Worm (Caenorhabditis elegans): ENCODE data around the gene ZK632.2.

ZK632.2 gene

ce11 chrIII:9830502-9830901 lies 31.6 kb downstream of the ZK632.2 start, which contains the start of gene ZK632.12:
ZK632.12 (plus strand) TSS chrIII:9830802.
- no peak for TF ChIP-seq nhr-11 (tag; optimal IDR thresholded peaks at IDR 0.05)
- TF ChIP-seq elt-3 (tag; optimal IDR thresholded peaks at IDR 0.05): no peak
- no peak for TF ChIP-seq ceh-16 (tag; optimal IDR thresholded peaks at IDR 0.05)
- no peak for TF ChIP-seq ceh-82 (tag; optimal IDR thresholded peaks at IDR 0.05)
- TF ChIP-seq lin-11 (tag; optimal IDR thresholded peaks at IDR 0.05): no peak
- TF ChIP-seq gmeb-1 (tag; optimal IDR thresholded peaks at IDR 0.05): no peak
- TF ChIP-seq unc-39 (tag; optimal IDR thresholded peaks at IDR 0.05): no peak
- no peak for TF ChIP-seq nhr-12 (tag; optimal IDR thresholded peaks at IDR 0.05)
- no peak for TF ChIP-seq lin-39 (tag; optimal IDR thresholded peaks at IDR 0.05)
- TF ChIP-seq nhr-10 (tag; optimal IDR thresholded peaks at IDR 0.05): no peak
- TF ChIP-seq ztf-11 (tag; optimal IDR thresholded peaks at IDR 0.05): no peak
- TF ChIP-seq ama-1 (optimal IDR thresholded peaks at IDR 0.05): no peak
- no peak for TF ChIP-seq egl-27 (tag; optimal IDR thresholded peaks at IDR 0.05)
- no peak for TF ChIP-seq blmp-1 (tag; optimal IDR thresholded peaks at IDR 0.05; ENCODE audit: insufficient read depth)
- no peak for TF ChIP-seq nhr-25 (tag; optimal IDR thresholded peaks at IDR 0.05)
- TF ChIP-seq mdl-1 (tag; optimal IDR thresholded peaks at IDR 0.05): no peak
- TF ChIP-seq lin-13 (GFP tag; optimal IDR thresholded peaks at IDR 0.05): no peak
- no peak for TF ChIP-seq fos-1 (tag; optimal IDR thresholded peaks at IDR 0.05)
- TF ChIP-seq ztf-4 (tag; optimal IDR thresholded peaks at IDR 0.05): no peak
- no peak for TF ChIP-seq dmd-4 (tag; optimal IDR thresholded peaks at IDR 0.05)

DNA sequence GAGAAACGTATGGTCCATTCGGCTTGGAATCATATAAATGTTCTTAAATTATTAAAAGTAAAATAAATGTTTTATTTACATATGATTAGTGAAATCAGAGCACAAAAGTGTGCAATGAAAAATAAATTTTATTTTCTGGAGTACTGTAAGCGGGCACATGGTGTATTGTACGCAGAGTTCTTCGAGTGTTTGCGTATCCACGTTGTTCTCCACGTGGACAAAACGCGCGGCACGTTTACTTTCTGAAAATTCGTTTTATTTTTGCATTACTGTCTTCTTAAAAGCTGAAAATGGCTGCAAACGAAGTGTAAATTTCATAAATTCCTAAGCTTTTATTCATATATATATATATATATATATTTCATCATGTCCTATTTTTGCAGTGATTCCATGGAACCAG lies 33.7 kb downstream of the ZK632.2 start:
- no peak for TF ChIP-seq lsy-2 (tag; optimal IDR thresholded peaks at IDR 0.05)
- no peak for TF ChIP-seq elt-3 (tag; optimal IDR thresholded peaks at IDR 0.05)
- TF ChIP-seq nhr-12 (tag; optimal IDR thresholded peaks at IDR 0.05): no peak
- no peak for TF ChIP-seq ztf-11 (tag; optimal IDR thresholded peaks at IDR 0.05)
- no peak for TF ChIP-seq Y55F3AM.14 (GFP tag; optimal IDR thresholded peaks at IDR 0.05)
- TF ChIP-seq ztf-1 (GFP tag; conservative IDR thresholded peaks at IDR 0.05): no peak
- TF ChIP-seq peb-1 (tag; optimal IDR thresholded peaks at IDR 0.05): no peak
- no peak for TF ChIP-seq mdl-1 (tag; optimal IDR thresholded peaks at IDR 0.05)
- no peak for TF ChIP-seq ZK546.5 (tag; optimal IDR thresholded peaks at IDR 0.05)
- no peak for TF ChIP-seq nhr-129 (tag; optimal IDR thresholded peaks at IDR 0.05)
- TF ChIP-seq nhr-23 (tag; optimal IDR thresholded peaks at IDR 0.05): no peak
- no peak for TF ChIP-seq unc-62 (GFP tag; optimal IDR thresholded peaks at IDR 0.05)
- no peak for TF ChIP-seq lin-13 (GFP tag; optimal IDR thresholded peaks at IDR 0.05)
- TF ChIP-seq C34F6.9 (tag; optimal IDR thresholded peaks at IDR 0.05): no peak
- no peak for TF ChIP-seq nhr-11 (tag; optimal IDR thresholded peaks at IDR 0.05)
- TF ChIP-seq nhr-77 (tag; optimal IDR thresholded peaks at IDR 0.05): no peak
- TF ChIP-seq R02D3.7 (tag; optimal IDR thresholded peaks at IDR 0.05): no peak
- no peak for TF ChIP-seq fos-1 (tag; optimal IDR thresholded peaks at IDR 0.05)
- no peak for TF ChIP-seq sem-4 (tag; optimal IDR thresholded peaks at IDR 0.05)
- TF ChIP-seq crh-2 (tag; optimal IDR thresholded peaks at IDR 0.05): no peak

- no peak for TF ChIP-seq peb-1 (tag; optimal IDR thresholded peaks at IDR 0.05)
- TF ChIP-seq ztf-1 (GFP tag; conservative IDR thresholded peaks at IDR 0.05): no peak
- no peak for TF ChIP-seq ztf-4 (tag; optimal IDR thresholded peaks at IDR 0.05)
- TF ChIP-seq nhr-237 (tag; optimal IDR thresholded peaks at IDR 0.05): no peak
- no peak for TF ChIP-seq Y55F3AM.14 (GFP tag; optimal IDR thresholded peaks at IDR 0.05)
- TF ChIP-seq sma-3 (GFP tag; optimal IDR thresholded peaks at IDR 0.05): no peak
- no peak for TF ChIP-seq dmd-4 (tag; optimal IDR thresholded peaks at IDR 0.05)
- no peak for TF ChIP-seq lsy-2 (tag; optimal IDR thresholded peaks at IDR 0.05)
- TF ChIP-seq nhr-129 (tag; optimal IDR thresholded peaks at IDR 0.05): no peak
- TF ChIP-seq mdl-1 (tag; optimal IDR thresholded peaks at IDR 0.05): no peak
Measured at ce11 chrIII:9834888-9835287, 36.0 kb downstream of the ZK632.2 start, which contains the start of gene K11H3.8. K11H3.8 (plus strand) TSS chrIII:9835188.

DNA sequence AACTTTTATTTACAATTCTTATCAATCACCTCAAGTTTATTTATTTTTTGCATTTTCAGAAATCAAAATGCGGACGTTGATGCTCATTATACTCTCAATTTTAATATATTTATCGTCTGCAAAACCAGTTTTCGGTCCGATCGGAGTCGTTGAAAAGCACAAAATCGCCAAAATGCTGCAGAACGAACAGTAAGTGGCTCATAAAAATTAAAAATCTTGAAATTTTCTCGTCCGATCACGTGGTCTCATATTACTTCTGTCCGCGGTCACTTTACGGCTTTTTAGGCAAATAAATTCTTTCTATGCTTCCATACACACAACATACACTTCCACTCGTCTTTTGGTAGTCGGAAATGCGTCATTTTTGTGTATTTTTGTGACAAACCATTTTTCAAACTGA lies 44.8 kb downstream of the ZK632.2 start, which contains the start of gene K11H3.5:
Gene K11H3.5, plus strand, starts transcription at position 54 of the 400 bp plus-strand sequence.
- TF ChIP-seq alr-1 (tag; optimal IDR thresholded peaks at IDR 0.05) (no peak), gmeb-1 (tag; optimal IDR thresholded peaks at IDR 0.05) (no peak), mbf-1 (tag; optimal IDR thresholded peaks at IDR 0.05) (no peak), skn-1 (tag; optimal IDR thresholded peaks at IDR 0.05) (no peak), ama-1 (optimal IDR thresholded peaks at IDR 0.05) (no peak), snpc-4 (tag; optimal IDR thresholded peaks at IDR 0.05) (no peak), Y55F3AM.14 (GFP tag; optimal IDR thresholded peaks at IDR 0.05) (no peak), lsy-2 (tag; optimal IDR thresholded peaks at IDR 0.05) (no peak), sem-4 (tag; optimal IDR thresholded peaks at IDR 0.05) (no peak), elt-3 (tag; optimal IDR thresholded peaks at IDR 0.05) (no peak), ztf-1 (GFP tag; conservative IDR thresholded peaks at IDR 0.05) (no peak), zag-1 (tag; optimal IDR thresholded peaks at IDR 0.05) (no peak)
